Worm (Caenorhabditis elegans) whole organism, midembryonic: ENCODE results near the gene fbxa-143.

Source experiments
- T22C8.4 ChIP-seq: fragments of 200-800 bp; sonication (Bioruptor generic); IDR thresholded peaks from 2 replicates; pipeline ENCODE4 v1.3.6; 2022; ENCODE audit warnings: missing genetic modification characterization, missing compliant biosample characterization
- cog-1 ChIP-seq: sonication (generic microtip); optimal IDR thresholded peaks from 2 replicates; lab custom pipeline; 2016; ENCODE audit warnings: missing genetic modification characterization, missing compliant biosample characterization
- flt-1 ChIP-seq: fragments of 200-800 bp; sonication (Bioruptor generic); IDR thresholded peaks from 2 replicates; pipeline ENCODE4 v1.3.6; 2022; ENCODE audit warnings: missing genetic modification characterization, missing compliant biosample characterization
- klf-2 ChIP-seq: fragments of 200-800 bp; sonication (Bioruptor generic); conservative IDR thresholded peaks from 2 replicates; pipeline ENCODE4 v1.3.6; 2022; ENCODE audit warnings: missing genetic modification reagents, missing genetic modification characterization, missing compliant biosample characterization
- med-1 ChIP-seq: sonication (generic microtip); optimal IDR thresholded peaks from 2 replicates; lab custom pipeline; 2017; ENCODE audit warnings: missing genetic modification characterization, mild to moderate bottlenecking, missing compliant biosample characterization, antibody characterized with exemption, missing genetic modification reagents; ENCODE audit not compliant: insufficient read depth
- ref-1 ChIP-seq: fragments of 200-800 bp; sonication (Bioruptor generic); conservative IDR thresholded peaks from 2 replicates; pipeline ENCODE4 v1.3.6; 2022; ENCODE audit warnings: missing genetic modification reagents, missing genetic modification characterization, missing compliant biosample characterization
- tab-1 ChIP-seq: fragments of 200-800 bp; sonication (Bioruptor generic); IDR thresholded peaks from 2 replicates; pipeline ENCODE4 v1.3.6; 2022; ENCODE audit warnings: missing genetic modification characterization, missing compliant biosample characterization
- ztf-23 ChIP-seq: fragments of 200-800 bp; sonication (Bioruptor generic); IDR thresholded peaks from 2 replicates; pipeline ENCODE4 v1.3.6; 2022; ENCODE audit warnings: missing genetic modification reagents, missing genetic modification characterization, missing compliant biosample characterization
- ztf-29 ChIP-seq: fragments of 200-800 bp; sonication (Bioruptor generic); IDR thresholded peaks from 2 replicates; pipeline ENCODE4 v1.3.6; 2022; ENCODE audit warnings: missing genetic modification reagents, missing genetic modification characterization, missing compliant biosample characterization

Gene fbxa-143

DNA sequence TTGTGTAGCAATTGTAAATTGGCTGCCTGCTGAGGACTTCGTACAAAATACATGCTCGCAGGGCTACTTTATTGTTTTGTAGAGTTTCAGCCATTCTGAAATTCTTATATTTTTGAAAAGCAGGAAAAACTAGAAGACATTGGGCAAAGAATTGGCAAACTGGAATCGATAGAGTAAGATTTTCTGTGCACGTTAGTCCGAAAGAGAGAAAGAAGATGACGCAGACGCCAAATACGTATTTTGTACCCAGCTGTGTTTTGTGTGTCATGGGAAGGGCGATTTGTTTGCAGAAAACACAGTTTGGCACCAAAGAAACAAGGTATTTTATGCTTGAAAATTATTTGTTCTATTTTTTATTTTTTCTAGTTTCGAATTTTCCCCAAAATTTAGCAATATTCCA lies at the start of gene fbxa-143:
TSS of gene fbxa-143 (minus strand) at position 101 of the 400 bp plus-strand sequence.
- TF ChIP-seq flt-1 (GFP tag; lab: Robert Waterston, UW): no peak
- TF ChIP-seq med-1 (GFP tag; lab: Kevin White, UChicago): no peak
- TF ChIP-seq tab-1: no peak
- no peak for TF ChIP-seq ztf-29 (GFP tag; lab: Robert Waterston, UW)
- no peak for TF ChIP-seq ztf-23 (GFP tag; lab: Robert Waterston, UW)
- TF ChIP-seq T22C8.4 (GFP tag; lab: Robert Waterston, UW): no peak
- no peak for TF ChIP-seq cog-1
- TF ChIP-seq ref-1 (GFP tag; lab: Robert Waterston, UW): no peak
- TF ChIP-seq klf-2: no peak

DNA sequence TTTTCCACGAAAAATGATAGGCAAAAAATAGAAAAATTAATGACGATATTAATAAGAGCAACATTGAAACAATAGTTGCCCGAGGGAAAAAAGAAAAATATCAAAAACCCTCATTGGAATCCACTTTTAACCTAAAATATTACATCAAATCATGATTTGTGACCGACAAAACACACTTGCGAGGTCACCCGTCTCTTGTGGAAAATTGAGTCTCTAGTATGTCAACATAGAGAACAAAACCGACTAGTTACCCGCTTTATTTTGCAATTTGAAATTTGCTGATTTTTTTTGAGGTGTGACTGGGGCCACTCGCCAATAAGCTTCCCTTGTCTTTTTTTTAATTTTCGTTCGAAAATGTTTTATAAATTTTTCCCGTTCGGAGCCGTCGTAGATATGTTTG lies 48.5 kb upstream of the fbxa-143 start, which contains the start of gene cyp-33D1:
TSS of gene cyp-33D1 (minus strand) at position 101 of the 400 bp plus-strand sequence.
- TF ChIP-seq flt-1 (GFP tag; lab: Robert Waterston, UW): no peak

DNA sequence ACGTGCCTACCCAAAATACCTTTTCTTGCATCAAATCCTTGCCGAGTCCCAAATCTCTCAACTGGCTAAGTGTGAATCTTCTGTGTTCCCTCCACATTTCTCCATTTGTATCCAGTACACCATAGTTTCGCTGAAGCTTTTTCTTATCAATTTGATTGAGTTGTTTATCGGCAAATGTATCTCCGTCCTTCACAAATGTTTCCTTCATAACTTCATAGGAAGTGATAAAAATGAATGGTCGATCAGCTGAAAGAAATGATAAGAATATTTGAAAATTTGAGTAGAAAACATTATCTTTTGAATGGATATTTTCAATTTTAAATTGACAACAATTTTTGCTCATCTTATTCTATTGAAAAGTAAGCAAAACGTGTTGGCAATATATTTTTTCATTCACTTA lies 47.9 kb upstream of the fbxa-143 start:
- TF ChIP-seq tab-1 (no peak), ref-1 (GFP tag; lab: Robert Waterston, UW) (no peak), ztf-23 (GFP tag; lab: Robert Waterston, UW) (no peak), cog-1 (no peak), flt-1 (GFP tag; lab: Robert Waterston, UW) (no peak), klf-2 (no peak), T22C8.4 (GFP tag; lab: Robert Waterston, UW) (no peak), ztf-29 (GFP tag; lab: Robert Waterston, UW) (no peak), med-1 (GFP tag; lab: Kevin White, UChicago) (no peak)

DNA sequence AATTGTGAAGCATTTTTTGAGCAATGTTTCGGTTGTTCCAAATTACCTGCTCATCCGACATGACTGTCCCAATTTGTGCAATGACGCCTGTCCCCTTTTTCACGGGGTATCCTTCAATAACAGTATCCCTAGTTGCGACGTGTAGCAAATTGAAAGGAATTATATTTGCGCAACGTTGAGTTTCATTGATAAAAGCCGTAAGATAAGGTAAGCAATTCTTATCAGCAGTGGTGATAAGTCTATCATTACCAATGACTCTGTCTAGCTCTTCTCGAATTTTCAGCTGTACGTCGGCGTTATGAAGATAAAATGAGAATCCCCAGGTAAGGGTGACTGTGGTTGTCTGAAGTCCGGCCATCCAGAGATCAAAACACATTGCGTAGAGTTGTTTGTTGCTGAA lies 46.8 kb upstream of the fbxa-143 start:
- TF ChIP-seq tab-1 (no peak), med-1 (GFP tag; lab: Kevin White, UChicago) (no peak), klf-2 (no peak), ztf-23 (GFP tag; lab: Robert Waterston, UW) (no peak), ref-1 (GFP tag; lab: Robert Waterston, UW) (no peak), cog-1 (no peak), T22C8.4 (GFP tag; lab: Robert Waterston, UW) (no peak), flt-1 (GFP tag; lab: Robert Waterston, UW) (no peak), ztf-29 (GFP tag; lab: Robert Waterston, UW) (no peak)

DNA sequence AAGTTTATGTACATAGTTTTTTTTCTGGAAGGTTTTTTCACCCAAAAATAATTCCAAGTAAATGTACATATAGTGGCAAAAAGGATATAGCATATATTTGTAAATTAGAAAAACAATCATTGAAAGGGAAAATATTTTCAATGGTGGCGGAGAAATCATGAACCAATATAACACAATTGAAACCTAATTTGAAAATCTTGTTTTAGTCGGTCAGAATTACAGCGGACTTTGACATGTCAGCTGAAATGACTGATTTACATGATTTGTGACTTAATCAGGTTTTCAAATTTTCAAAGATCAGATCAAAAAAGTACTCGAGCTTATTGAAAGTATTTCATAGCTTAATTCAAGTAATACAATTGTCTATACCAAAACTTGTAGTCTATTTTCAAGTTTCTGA lies 44.4 kb upstream of the fbxa-143 start, which contains the start of gene K05D4.9:
TSS of gene K05D4.9 (minus strand) at position 101 of the 400 bp plus-strand sequence.
- TF ChIP-seq klf-2: no peak
- TF ChIP-seq cog-1: no peak
- TF ChIP-seq ztf-23 (GFP tag; lab: Robert Waterston, UW): no peak
- no peak for TF ChIP-seq med-1 (GFP tag; lab: Kevin White, UChicago)
- no peak for TF ChIP-seq ref-1 (GFP tag; lab: Robert Waterston, UW)
- no peak for TF ChIP-seq T22C8.4 (GFP tag; lab: Robert Waterston, UW)
- no peak for TF ChIP-seq flt-1 (GFP tag; lab: Robert Waterston, UW)
- TF ChIP-seq tab-1: no peak
- no peak for TF ChIP-seq ztf-29 (GFP tag; lab: Robert Waterston, UW)

DNA sequence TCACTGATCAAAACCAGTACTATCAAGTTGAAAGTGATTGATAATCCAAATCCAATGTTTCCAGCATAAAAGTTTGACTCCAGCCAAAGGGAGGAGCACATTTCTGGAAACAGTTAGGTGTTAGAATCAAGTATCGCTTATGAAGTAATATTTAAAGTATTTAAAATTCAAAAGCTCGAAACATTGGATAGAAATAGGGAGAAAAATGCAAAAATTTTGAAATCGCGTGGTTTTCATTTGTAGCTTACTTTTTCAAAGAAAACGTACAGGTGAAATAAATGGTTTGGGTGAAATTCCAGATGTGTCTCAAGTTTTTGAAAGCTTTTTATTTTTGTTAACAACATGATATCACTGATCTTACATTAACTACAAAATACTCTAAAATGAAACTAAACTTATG lies 41.7 kb upstream of the fbxa-143 start, which contains the start of gene str-111:
TSS of gene str-111 (minus strand) at position 101 of the 400 bp plus-strand sequence.
- TF ChIP-seq tab-1 (no peak), med-1 (GFP tag; lab: Kevin White, UChicago) (no peak), ztf-29 (GFP tag; lab: Robert Waterston, UW) (no peak), ref-1 (GFP tag; lab: Robert Waterston, UW) (no peak), ztf-23 (GFP tag; lab: Robert Waterston, UW) (no peak), T22C8.4 (GFP tag; lab: Robert Waterston, UW) (no peak), klf-2 (no peak), flt-1 (GFP tag; lab: Robert Waterston, UW) (no peak), cog-1 (no peak)

DNA sequence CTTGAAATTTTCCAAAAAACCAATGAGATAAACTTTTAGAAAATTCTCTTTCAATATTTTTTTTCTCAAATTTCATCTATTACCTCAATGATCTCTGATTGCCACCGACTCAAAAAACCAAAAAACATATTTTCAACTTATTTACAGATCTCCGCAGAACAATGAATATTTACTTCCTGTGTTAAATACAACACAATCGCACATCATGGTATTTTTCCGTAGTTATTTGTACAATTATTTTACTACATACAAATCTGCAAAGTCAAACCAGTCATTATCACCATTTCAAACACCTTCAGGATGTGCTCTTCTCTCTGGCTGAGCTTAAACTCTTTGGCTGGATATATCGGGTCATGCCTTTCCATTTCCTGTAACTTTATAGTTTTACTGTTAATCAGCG lies 38.6 kb upstream of the fbxa-143 start, which contains the start of gene str-108:
TSS of gene str-108 (plus strand) at position 301 of the 400 bp plus-strand sequence.
- TF ChIP-seq flt-1 (GFP tag; lab: Robert Waterston, UW): no peak
- TF ChIP-seq ztf-29 (GFP tag; lab: Robert Waterston, UW): no peak
- no peak for TF ChIP-seq ref-1 (GFP tag; lab: Robert Waterston, UW)
- TF ChIP-seq klf-2: no peak

DNA sequence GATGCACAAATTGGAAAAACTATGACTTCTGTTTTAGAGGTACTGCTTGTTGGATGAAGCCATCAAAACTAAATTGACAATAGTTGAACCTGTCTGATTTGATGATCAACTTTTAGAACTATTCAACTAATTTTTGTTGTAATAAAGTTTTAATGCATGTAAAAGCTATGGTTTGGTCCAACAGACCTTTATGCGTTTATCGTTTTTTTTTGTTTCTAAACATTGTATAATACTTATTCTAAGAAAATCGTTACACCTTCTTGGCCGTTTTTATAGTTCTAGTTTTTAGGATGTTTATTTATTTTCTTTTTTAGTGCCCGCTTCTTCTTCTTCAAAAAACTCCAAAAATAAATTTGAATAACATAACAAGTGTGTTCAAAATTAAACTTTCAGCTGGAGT lies 36.4 kb upstream of the fbxa-143 start, which contains the start of gene F10A3.12:
TSS of gene F10A3.12 (plus strand) at position 301 of the 400 bp plus-strand sequence.
- TF ChIP-seq tab-1 (no peak), ref-1 (GFP tag; lab: Robert Waterston, UW) (no peak), med-1 (GFP tag; lab: Kevin White, UChicago) (no peak), ztf-23 (GFP tag; lab: Robert Waterston, UW) (no peak), T22C8.4 (GFP tag; lab: Robert Waterston, UW) (no peak), flt-1 (GFP tag; lab: Robert Waterston, UW) (no peak), klf-2 (no peak)

DNA sequence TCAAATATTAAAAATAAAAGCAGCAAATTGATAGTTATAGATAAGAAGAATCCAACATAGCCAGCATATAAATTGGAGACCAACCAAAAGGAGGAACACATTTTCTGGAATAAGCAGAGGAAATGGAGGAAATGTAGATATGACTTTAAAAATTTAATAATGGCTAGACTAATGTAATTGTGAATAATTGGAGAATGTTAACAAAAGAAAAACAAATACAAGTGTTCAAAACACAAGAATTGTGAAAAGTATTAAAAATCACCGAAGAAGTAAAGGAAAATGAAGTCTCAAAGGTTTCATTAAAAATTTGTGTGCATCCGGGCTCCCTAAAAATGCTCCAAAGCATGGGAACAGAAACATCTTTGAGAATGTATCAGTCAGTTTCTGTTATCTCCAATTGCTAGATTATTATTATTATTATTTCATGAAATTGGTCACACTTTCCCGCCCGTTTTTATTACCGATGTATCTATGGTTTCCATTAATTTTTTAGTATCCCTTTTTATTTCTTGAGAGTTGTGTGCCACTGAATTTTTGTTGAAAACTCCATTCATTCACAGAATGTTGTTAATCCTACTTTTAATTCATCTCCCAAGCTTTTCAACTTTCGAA lies 34.9 kb upstream of the fbxa-143 start, which contains the start of the genes str-109 and F10A3.11:
TSS of gene str-109 (minus strand) at position 101 of the 612 bp plus-strand sequence.
TSS of gene F10A3.11 (plus strand) at position 562 of the 612 bp plus-strand sequence.
- TF ChIP-seq cog-1 (no peak), klf-2 (no peak), med-1 (GFP tag; lab: Kevin White, UChicago) (no peak), T22C8.4 (GFP tag; lab: Robert Waterston, UW) (no peak), ztf-23 (GFP tag; lab: Robert Waterston, UW) (no peak), ref-1 (GFP tag; lab: Robert Waterston, UW) (no peak), flt-1 (GFP tag; lab: Robert Waterston, UW) (no peak), ztf-29 (GFP tag; lab: Robert Waterston, UW) (no peak), tab-1 (no peak)
